Worm (Caenorhabditis elegans) whole organism, L1 larva: ENCODE measurements around the gene Y59H11AM.1.

Source experiments
- ceh-88 ChIP-seq: fragments of 200-800 bp; sonication (Bioruptor generic); IDR thresholded peaks from 2 replicates; pipeline ENCODE4 v1.3.6; 2022; ENCODE audit warnings: missing genetic modification characterization, missing compliant biosample characterization
- egl-27 ChIP-seq, 2 experiments: fragments of 150-350 bp in 1 of 2; sonication (generic microtip); optimal IDR thresholded peaks; 3 replicates each; lab custom pipeline; 2017 to 2018; ENCODE audit warnings: missing biosample characterization in 2 of 2, missing genetic modification characterization in 2 of 2, missing genetic modification reagents in 2 of 2
- fkh-10 ChIP-seq: sonication (generic microtip); optimal IDR thresholded peaks from 2 replicates; lab custom pipeline; 2017; ENCODE audit warnings: missing biosample characterization, missing genetic modification reagents, missing genetic modification characterization
- isw-1 ChIP-seq: fragments of 200-800 bp; sonication (Bioruptor generic); IDR thresholded peaks from 2 replicates; pipeline ENCODE4 v1.3.6; 2022; ENCODE audit warnings: missing genetic modification characterization, missing compliant biosample characterization
- lin-39 ChIP-seq: fragments of 150-350 bp; optimal IDR thresholded peaks from 2 replicates; lab custom pipeline; 2014; ENCODE audit warnings: missing biosample characterization, missing genetic modification reagents, missing genetic modification characterization
- lsy-2 ChIP-seq, 2 experiments: fragments of 150-350 bp; optimal IDR thresholded peaks; 2 replicates each; lab custom pipeline; 2014; ENCODE audit warnings: missing biosample characterization in 2 of 2, missing genetic modification characterization in 2 of 2
- nhr-237 ChIP-seq: fragments of 150-350 bp; optimal IDR thresholded peaks from 2 replicates; lab custom pipeline; 2014; ENCODE audit warnings: missing biosample characterization, missing genetic modification characterization
- nhr-90 ChIP-seq: sonication (generic microtip); optimal IDR thresholded peaks from 2 replicates; lab custom pipeline; 2016; ENCODE audit warnings: mild to moderate bottlenecking, missing genetic modification characterization, missing compliant biosample characterization; ENCODE audit not compliant: poor library complexity
- vab-15 ChIP-seq: sonication (generic microtip); optimal IDR thresholded peaks from 2 replicates; lab custom pipeline; 2017; ENCODE audit warnings: missing genotype, mild to moderate bottlenecking, missing genetic modification characterization, missing compliant biosample characterization
- zag-1 ChIP-seq: fragments of 150-350 bp; optimal IDR thresholded peaks from 2 replicates; lab custom pipeline; 2014; ENCODE audit warnings: missing biosample characterization, missing genetic modification characterization

ce11 chrIV:8620102-8620733 is 49.0 kb downstream of the Y59H11AM.1 start, which contains the start of gene lin-49:
- TF ChIP-seq isw-1 (GFP tag; lab: Robert Waterston, UW) (no peak), egl-27 (tag; optimal IDR thresholded peaks at IDR 0.05; lab: Kevin White, UChicago) (no peak), nhr-237 (tag; lab: Kevin White, UChicago) (no peak), vab-15 (tag; lab: Kevin White, UChicago) (no peak), fkh-10 (no peak), lsy-2 (tag; optimal IDR thresholded peaks at IDR 0.05; lab: Kevin White, UChicago) (peak; percentile 32 to 75), ceh-88 (GFP tag; lab: Robert Waterston, UW) (no peak), nhr-90 (tag; lab: Kevin White, UChicago) (peak; percentile 33), lin-39 (tag; lab: Kevin White, UChicago) (no peak), zag-1 (tag; lab: Kevin White, UChicago) (no peak)
